Worm (Caenorhabditis elegans): Measurements from ENCODE around the gene C04C3.6.

DNA sequence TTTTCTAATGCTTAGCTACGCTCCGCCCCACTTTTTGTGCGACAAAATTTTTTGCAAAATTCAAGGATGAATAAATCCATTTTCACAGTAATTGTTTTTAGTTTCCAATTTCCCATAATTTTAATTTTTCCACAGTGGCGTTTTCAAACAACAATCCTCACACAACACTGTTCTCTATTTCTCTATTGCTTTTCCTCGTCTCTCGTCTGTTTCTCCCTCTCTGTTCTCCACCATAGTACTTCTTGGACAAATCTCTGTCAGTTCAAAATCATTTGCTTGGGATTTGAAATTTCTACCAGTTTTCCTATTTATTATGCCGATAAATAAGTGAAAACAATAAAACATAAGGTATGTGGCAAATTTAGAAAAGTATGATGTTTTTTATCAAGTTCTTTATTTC is 40.8 kb upstream of the C04C3.6 start, which contains the start of gene F58E2.4:
- TF ChIP-seq ztf-29 (GFP tag; IDR thresholded peaks at IDR 0.05) = no peak
- no peak for TF ChIP-seq cog-1 (tag; optimal IDR thresholded peaks at IDR 0.05)
- no peak for TF ChIP-seq ref-1 (GFP tag; conservative IDR thresholded peaks at IDR 0.05)
- TF ChIP-seq klf-2 (GFP tag; conservative IDR thresholded peaks at IDR 0.05) = no peak
- TF ChIP-seq flt-1 (GFP tag; IDR thresholded peaks at IDR 0.05) = no peak

Data from whole organism, midembryonic.